Fruit fly (Drosophila melanogaster): Measurements from ENCODE around the gene lectin-37Da.

The lectin-37Da gene

DNA sequence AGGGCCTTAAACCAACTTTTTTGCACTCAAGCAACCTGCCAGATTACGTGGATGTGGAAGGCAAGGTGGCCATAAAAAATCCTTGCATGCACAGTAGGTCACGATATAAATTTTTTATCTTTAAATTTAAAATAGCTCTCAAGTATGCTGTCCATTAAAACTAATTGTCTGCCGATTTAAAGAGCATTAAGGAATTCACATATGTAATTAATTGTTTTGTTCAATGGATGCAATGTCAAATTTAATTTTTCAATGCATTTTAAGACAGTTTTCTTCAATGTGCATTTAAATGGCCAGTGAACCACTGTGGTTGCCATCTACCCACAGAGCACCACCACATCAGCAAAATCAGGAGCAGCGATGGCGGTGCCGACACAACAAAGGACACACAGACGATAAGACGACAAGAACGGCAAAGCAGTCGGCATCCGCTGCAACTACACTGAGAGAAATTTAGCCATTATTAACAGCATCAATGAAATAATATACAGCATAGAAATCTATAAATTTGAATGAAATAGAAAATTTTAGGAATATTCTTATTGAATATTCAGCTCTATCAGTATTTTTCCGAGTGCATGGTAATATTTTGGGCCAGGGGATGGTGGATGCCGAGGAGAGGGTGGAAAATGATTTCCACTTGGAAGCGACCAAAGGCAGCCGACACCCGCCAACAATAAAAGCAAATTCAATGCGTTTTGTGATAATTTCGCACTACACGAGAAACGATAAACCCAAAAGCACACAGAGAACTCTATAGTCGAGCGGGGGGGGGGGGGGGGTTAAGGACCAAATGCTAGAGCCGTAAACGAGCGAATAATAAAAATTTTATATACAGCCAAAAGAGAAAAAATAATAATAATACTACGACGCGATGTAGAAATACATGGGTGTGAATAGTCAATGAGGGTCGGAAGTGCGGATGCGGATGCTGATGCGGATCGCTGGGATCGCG lies 40.7 kb upstream of the lectin-37Da start (continued):
- no peak for TF ChIP-seq Lpt (GFP tag; optimal IDR thresholded peaks at IDR 0.05)
- TF ChIP-seq CG6792 (GFP tag; optimal IDR thresholded peaks at IDR 0.05) = peak; percentile 9
- peak; percentile 26 for TF ChIP-seq CG10631 (GFP tag; optimal IDR thresholded peaks at IDR 0.05)
- TF ChIP-seq CG8632 (GFP tag; optimal IDR thresholded peaks at IDR 0.05) = no peak
- peak; percentile 73 for TF ChIP-seq Eip78C (GFP tag)
- no peak for TF ChIP-seq salr (GFP tag; optimal IDR thresholded peaks at IDR 0.05)
- 0 out of 3 replicates have a peak, but pooled peaks have one; percentile 28 for TF ChIP-seq CG8119 (GFP tag; IDR thresholded peaks at IDR 0.05)
- no peak for TF ChIP-seq eg (GFP tag; IDR thresholded peaks at IDR 0.05)
- TF ChIP-seq Ets21C (GFP tag; optimal IDR thresholded peaks at IDR 0.05) = no peak
- TF ChIP-seq dac (GFP tag; optimal IDR thresholded peaks at IDR 0.05) = no peak
- no peak; the same call in 2 of the 3 replicates for TF ChIP-seq CG6163 (GFP tag; IDR thresholded peaks at IDR 0.05)
- TF ChIP-seq net (GFP tag; optimal IDR thresholded peaks at IDR 0.05) = peak; percentile 19
- TF ChIP-seq Met (GFP tag; optimal IDR thresholded peaks at IDR 0.05) = peak; percentile 37
- peak; percentile 12 for TF ChIP-seq Smox (GFP tag; optimal IDR thresholded peaks at IDR 0.05)
- peak; percentile 18 for TF ChIP-seq Eip75B (GFP tag; optimal IDR thresholded peaks at IDR 0.05)
- no peak for TF ChIP-seq CG16779 (tag; optimal IDR thresholded peaks at IDR 0.05)
- peak; percentile 22 for TF ChIP-seq pdm3 (GFP tag; optimal IDR thresholded peaks at IDR 0.05)
- peak; percentile 45 for TF ChIP-seq CG10669 (GFP tag; optimal IDR thresholded peaks at IDR 0.05)
- no peak for TF ChIP-seq Blimp-1 (GFP tag; optimal IDR thresholded peaks at IDR 0.05)
- TF ChIP-seq CG1621 (tag; optimal IDR thresholded peaks at IDR 0.05) = peak; percentile 16
- no peak for TF ChIP-seq Eip93F (GFP tag; optimal IDR thresholded peaks at IDR 0.05)

DNA sequence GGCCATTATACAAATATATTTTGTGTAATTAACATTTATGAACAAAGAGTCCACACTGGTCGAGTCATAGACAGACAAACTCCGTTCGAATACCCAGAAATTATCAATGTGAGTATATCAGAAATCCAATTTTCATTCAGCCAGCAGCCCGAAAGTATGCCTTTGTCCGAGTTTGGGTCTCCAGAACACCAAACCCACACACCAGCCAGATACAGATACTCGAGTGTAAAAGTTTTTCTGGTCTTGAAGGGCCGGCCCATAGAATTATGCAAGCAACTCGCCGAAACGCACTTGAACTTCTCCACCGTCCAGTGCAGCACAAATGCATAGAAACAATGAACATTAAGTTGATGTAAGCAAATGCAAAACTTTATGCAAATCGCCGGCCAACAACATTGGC lies 39.5 kb upstream of the lectin-37Da start:
- TF ChIP-seq Met (GFP tag; optimal IDR thresholded peaks at IDR 0.05) (no peak), CG6276 (GFP tag; optimal IDR thresholded peaks at IDR 0.05) (no peak), pdm3 (GFP tag; optimal IDR thresholded peaks at IDR 0.05) (no peak), Eip93F (GFP tag; optimal IDR thresholded peaks at IDR 0.05) (no peak), CG16779 (tag; optimal IDR thresholded peaks at IDR 0.05) (no peak)

DNA sequence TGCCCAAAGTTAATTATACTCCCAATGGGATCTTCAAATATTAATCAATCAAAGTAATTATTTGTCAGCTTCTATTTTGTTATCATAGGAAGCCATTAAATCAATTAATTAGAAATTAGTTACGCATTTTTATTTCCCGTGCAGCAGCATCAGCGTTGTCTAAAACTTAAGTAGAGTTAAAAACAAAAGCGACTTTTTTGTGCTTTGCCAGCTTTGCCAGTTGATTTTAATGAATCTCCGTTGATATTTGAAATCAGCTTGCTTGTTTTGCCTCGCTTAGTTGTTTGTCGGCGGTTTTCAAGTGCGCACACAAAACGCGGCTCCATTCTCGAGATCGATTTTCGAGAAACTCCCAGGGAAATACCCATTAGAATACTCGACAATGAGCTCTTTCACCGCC lies 37.5 kb upstream of the lectin-37Da start, which contains the start of gene CG17350:
CG17350 (plus strand) TSS at position 301 of the 400 bp plus-strand sequence.
- TF ChIP-seq Met (GFP tag; optimal IDR thresholded peaks at IDR 0.05) = no peak
- TF ChIP-seq Hr38 (GFP tag; optimal IDR thresholded peaks at IDR 0.05) = no peak
- TF ChIP-seq Ets21C (GFP tag; optimal IDR thresholded peaks at IDR 0.05) = no peak

DNA sequence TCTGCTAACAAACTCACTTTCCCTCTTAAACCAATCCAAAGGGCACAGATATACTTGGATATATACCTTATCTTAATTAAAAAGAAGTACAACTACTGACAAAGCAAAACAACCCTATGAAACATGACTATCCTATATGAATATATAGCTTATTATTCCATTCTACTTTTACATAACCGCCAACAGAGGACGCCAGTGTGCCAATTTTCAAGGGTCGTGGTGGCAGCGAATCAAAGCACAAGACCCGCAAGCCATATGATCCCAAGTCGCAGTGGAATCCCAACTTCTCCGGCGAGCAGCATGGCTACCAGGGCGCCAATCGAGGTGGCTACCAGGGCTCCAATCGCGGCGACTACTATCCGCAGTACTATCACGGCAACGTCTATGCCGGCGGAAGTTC lies 35.8 kb upstream of the lectin-37Da start:
- TF ChIP-seq Met (GFP tag; optimal IDR thresholded peaks at IDR 0.05) (no peak), svp (GFP tag) (peak; percentile 37), Hr38 (GFP tag; optimal IDR thresholded peaks at IDR 0.05) (no peak), CG10631 (GFP tag; optimal IDR thresholded peaks at IDR 0.05) (no peak)

DNA sequence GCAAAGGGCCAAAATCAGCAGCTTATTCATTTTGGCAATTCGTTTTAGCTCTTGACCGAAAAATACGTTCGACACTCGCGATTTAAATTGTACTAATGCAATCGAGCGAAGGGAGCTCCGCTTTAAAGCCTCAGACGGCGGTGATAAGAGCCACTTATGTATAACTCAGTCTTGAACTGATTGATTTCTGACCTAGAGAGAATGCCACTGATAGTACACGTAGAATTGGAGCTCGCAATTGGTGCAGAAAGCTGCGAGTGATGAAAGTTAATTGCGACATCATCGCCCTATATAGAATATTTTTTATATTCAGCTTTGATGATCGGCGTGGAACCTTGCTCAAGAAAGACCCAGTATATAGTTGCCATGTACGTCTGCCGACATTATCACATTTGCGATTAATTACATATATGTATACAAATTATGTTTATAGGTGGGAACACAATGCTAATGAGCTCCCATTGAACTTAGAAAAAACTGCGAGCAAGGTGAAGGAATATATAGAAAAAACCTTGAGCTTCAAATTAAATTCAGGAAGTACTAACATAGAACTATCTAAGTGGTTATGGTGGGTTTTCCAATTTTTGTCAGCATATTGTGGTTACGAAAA lies 31.9 kb upstream of the lectin-37Da start, which contains the start of gene fon:
fon (minus strand) TSS at position 100 of the 610 bp plus-strand sequence.
- TF ChIP-seq CG16779 (tag; optimal IDR thresholded peaks at IDR 0.05) (no peak), acj6 (GFP tag; optimal IDR thresholded peaks at IDR 0.05) (no peak), Eip78C (GFP tag) (peak; percentile 40), CG31627 (GFP tag; optimal IDR thresholded peaks at IDR 0.05) (no peak), svp (GFP tag) (peak; percentile 98)

DNA sequence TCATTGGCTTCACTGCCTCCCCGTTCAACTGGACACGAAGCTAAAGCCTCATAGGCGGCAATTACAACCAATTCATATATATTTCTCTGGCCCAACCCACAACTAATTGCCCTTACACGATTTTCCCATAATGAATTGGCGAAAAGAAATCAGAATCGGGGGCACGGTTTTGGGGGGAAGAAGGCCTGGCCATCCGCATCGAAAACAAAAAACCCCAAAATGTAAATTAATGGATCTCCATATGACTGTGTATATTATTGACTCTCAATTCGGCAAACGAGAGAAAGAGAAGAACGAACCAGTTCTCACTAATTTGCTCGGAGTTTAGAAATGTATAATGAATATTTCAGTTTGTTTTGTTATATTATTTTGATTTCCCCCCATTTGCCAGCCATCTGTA lies 29.2 kb upstream of the lectin-37Da start:
- TF ChIP-seq pdm3 (GFP tag; optimal IDR thresholded peaks at IDR 0.05) = no peak
- no peak for TF ChIP-seq CG6163 (GFP tag; IDR thresholded peaks at IDR 0.05)
- no peak for TF ChIP-seq Lpt (GFP tag; optimal IDR thresholded peaks at IDR 0.05)
- TF ChIP-seq Hr38 (GFP tag; optimal IDR thresholded peaks at IDR 0.05) = no peak
- no peak for TF ChIP-seq Gug (GFP tag; IDR thresholded peaks at IDR 0.05)
- TF ChIP-seq CG8632 (GFP tag; optimal IDR thresholded peaks at IDR 0.05) = no peak
- no peak for TF ChIP-seq Hr39 (GFP tag; optimal IDR thresholded peaks at IDR 0.05)
- no peak for TF ChIP-seq OdsH (GFP tag; optimal IDR thresholded peaks at IDR 0.05)
- TF ChIP-seq CG10669 (GFP tag; optimal IDR thresholded peaks at IDR 0.05) = no peak
- TF ChIP-seq topi (GFP tag; optimal IDR thresholded peaks at IDR 0.05) = no peak
- no peak for TF ChIP-seq CG3919 (GFP tag; optimal IDR thresholded peaks at IDR 0.05)
- no peak for TF ChIP-seq svp (GFP tag)
- no peak for TF ChIP-seq CG7368 (GFP tag; optimal IDR thresholded peaks at IDR 0.05)

Data from whole organism, prepupa.